Worm (Caenorhabditis elegans) whole organism, L4/young adult: ENCODE results near the gene C49F5.5.

ENCODE experiments used
- W03F9.2 ChIP-seq: fragments of 150-350 bp; optimal IDR thresholded peaks from 2 replicates; lab custom pipeline; 2014; ENCODE audit warnings: missing biosample characterization, missing genetic modification characterization
- dao-5 ChIP-seq: sonication (generic microtip); optimal IDR thresholded peaks from 2 replicates; lab custom pipeline; 2016; ENCODE audit warnings: missing genotype, missing genetic modification characterization, moderate library complexity, missing compliant biosample characterization
- him-1 ChIP-seq: sonication (generic microtip); optimal IDR thresholded peaks from 2 replicates; lab custom pipeline; 2016; ENCODE audit warnings: missing genotype, missing genetic modification reagents, missing genetic modification characterization, missing compliant biosample characterization

Gene C49F5.5

DNA sequence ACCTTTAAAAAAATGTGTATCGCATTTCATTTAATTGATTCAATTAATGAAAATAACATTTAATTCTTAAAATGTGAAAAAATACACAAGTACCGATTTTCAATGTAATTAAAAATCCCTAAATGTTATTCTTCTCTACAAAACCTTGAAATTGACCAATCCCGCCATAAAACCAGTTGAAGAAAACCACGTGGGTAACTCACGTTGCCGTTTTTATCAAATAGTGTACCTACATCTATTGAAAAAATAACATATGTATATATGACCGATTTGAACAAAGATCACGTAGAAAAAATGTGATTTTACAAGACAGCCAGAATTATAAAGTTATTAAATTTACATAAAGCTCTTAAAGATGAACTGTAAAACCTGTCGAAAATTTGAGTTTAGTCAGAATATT, 20.8 kb upstream of the C49F5.5 start:
- TF ChIP-seq dao-5 (no peak), him-1 (tag; lab: Kevin White, UChicago) (no peak), W03F9.2 (tag; lab: Kevin White, UChicago) (no peak)

DNA sequence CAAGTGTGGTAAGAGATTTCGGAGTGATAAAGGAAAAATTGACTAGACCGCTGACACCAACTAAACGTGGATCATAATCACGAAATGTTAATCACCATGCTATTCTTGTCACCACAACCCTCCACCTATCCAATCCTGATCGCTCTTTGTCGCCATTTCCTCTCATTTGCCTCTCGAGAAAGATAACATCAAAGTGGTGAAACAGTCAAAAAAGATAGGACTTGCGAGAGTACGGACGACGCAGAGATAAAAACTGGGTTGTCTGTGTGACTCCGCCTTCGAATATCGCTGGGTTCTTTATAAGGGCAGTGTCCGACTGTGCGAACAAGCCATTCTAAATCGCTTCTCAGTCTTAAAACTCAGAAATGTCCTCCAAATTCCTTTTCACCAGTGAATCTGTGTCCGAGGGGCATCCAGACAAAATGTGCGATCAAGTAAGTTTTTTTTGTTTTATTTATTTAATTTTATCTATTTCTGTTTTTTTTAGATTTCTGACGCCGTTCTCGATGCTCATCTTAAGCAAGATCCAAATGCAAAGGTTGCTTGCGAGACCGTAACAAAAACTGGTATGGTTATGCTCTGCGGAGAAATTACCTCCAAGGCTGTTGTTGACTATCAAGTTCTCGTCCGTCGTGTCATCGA, 20.2 kb upstream of the C49F5.5 start, which contains the start of gene sams-1:
Gene sams-1 (plus strand): TSS at position 300 of the 642 bp plus-strand sequence.
- no peak for TF ChIP-seq W03F9.2 (tag; lab: Kevin White, UChicago)
- no peak for TF ChIP-seq him-1 (tag; lab: Kevin White, UChicago)
- TF ChIP-seq dao-5, result no peak

DNA sequence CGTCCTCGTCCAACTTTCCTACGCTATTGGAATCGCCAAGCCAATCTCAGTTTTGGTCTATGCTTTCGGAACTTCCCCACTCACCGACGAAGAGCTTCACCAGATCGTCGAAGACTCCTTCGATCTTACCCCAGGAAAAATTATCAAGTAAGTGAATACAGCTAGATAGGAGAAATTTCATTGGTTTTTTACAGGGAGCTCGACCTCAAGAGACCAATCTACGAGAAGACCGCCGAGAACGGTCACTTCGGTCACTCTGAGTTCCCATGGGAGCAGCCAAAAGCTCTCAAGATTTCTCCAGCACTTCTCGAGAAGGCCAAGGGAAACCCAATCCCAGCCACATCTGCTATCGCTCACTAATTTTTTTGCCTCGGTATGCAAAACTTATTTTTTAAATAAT, 19.0 kb upstream of the C49F5.5 start:
- TF ChIP-seq him-1 (tag; lab: Kevin White, UChicago) (no peak), dao-5 (no peak), W03F9.2 (tag; lab: Kevin White, UChicago) (no peak)

DNA sequence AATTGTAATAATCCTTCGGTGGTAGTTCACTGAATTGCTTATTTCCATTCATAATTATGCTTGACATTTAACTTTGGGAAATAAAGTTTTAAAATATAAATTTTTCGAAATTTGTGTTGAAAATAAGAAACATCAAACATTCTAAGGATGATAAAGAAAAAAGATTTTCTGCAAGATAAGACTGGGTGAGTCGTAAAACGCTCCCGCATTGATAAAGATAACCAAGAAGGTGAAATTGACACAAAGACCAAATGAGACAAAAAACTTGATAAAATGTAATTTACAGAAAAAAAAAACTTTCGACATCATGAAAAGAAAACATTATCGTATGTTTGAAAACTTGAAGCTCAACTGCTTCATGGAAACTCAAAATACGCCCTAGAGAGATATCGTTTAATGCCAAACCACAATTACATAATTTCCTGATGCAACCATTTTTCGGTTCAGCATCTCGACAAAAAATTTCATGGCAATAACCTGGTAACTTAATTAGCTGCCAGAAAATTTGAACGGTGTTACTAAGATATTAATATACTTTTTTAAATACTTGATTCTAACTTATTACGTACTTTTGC, 17.9 kb upstream of the C49F5.5 start:
- TF ChIP-seq him-1 (tag; lab: Kevin White, UChicago), result no peak
- no peak for TF ChIP-seq W03F9.2 (tag; lab: Kevin White, UChicago)
- TF ChIP-seq dao-5, result no peak

DNA sequence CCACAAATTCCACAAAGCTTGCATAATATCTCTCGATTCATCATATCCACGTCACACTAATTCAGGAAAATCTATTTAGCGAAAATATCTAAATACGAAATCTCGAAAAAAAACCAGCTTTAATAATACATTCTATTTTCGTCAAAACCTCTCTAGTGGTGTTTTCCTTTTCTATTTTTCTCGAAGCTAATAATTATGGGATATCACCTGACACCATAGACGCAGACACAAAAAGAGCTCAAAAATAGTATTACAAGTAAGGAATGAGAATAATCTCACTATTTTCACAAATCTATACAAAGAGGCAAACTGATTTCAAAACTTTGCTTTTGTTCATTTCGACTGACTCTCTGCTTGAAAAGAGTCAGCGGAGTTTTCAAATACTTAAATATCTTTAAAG, 16.9 kb upstream of the C49F5.5 start:
- TF ChIP-seq him-1 (tag; lab: Kevin White, UChicago), result no peak
- TF ChIP-seq dao-5, result no peak
- no peak for TF ChIP-seq W03F9.2 (tag; lab: Kevin White, UChicago)

DNA sequence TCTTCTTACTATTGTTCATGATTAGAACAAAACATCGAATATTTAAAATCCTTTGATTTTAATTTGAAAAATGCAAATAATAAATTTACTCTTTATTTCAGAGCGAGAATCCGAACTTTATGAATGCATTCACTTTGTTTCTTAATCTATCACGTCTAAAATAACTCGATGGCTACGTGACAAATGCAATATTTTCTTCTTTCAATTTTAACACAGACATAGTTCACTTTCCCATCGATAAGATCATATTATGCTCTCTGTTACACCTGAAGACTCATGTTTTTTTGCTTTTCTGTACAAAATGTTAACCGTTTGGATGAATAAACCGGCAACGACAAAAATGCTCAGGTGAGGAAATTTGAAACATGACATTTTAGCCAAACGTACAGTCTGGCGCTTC, 16.4 kb upstream of the C49F5.5 start:
- no peak for TF ChIP-seq W03F9.2 (tag; lab: Kevin White, UChicago)
- no peak for TF ChIP-seq dao-5
- TF ChIP-seq him-1 (tag; lab: Kevin White, UChicago), result no peak

DNA sequence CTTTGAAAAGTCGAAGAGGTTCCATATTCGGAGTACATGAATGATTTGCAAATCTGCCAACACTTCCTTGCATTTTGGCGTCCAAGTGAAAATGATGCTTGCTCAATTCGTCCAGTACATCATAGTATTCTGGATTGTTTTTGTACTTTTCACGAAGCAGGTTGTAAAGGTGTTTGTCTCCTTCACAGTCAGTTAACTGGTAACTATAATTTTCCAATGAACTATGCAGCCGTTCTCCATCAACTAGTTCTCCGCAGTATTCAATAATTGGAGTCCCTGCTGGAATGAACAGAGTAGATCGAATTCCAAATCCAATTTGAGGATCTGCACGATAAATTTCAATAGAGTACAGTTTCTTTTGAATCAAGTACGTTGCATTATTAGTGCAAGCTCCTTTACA, 14.7 kb upstream of the C49F5.5 start:
- TF ChIP-seq him-1 (tag; lab: Kevin White, UChicago) (no peak), W03F9.2 (tag; lab: Kevin White, UChicago) (no peak), dao-5 (no peak)

DNA sequence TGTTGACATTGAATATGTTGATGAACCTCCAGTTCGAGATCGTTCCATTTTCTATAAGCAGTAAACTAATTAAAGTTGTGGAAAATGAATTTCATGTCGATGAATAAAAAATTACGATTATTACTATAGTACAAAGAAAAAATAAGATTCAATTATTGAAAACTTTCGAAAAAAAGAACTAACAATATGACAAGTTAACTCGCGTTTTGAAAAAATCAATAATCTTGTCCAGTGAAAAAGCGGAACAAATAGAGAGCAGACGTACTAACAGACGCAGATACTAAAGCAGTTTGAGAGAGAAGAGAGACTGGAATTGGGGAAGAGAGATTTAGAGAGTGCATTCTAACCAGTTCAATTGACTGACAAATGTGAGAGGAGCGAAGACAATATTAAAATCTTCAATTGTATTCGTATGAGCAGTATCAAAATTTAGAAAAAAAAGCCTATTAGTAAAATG, 11.3 kb upstream of the C49F5.5 start, which contains the start of gene set-6:
Gene set-6 (minus strand): TSS at position 51 of the 457 bp plus-strand sequence.
- TF ChIP-seq W03F9.2 (tag; lab: Kevin White, UChicago) (no peak), him-1 (tag; lab: Kevin White, UChicago) (no peak), dao-5 (no peak)

DNA sequence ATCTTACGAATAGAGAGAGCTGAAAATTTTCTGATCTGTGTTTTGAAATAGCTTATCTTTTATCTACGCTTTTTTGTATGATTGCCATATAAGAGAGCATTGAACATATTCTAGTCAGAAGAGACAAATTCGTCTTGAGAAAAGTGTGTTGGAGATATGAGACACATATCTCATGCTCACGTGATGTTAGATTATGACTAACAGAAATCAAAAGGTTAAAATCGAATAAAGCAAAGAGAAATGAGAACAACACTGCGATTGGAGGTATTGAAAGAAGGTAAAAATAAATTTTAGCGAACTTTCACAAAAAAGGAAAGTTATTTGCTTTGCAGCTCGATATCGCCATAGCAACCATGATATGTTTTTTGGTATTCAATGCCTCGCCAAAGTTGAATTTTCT, 3.9 kb upstream of the C49F5.5 start, which contains the start of gene nhr-167:
Gene nhr-167 (minus strand): TSS at position 21 of the 400 bp plus-strand sequence.
- TF ChIP-seq dao-5, result no peak
- TF ChIP-seq him-1 (tag; lab: Kevin White, UChicago), result no peak
- TF ChIP-seq W03F9.2 (tag; lab: Kevin White, UChicago), result no peak

DNA sequence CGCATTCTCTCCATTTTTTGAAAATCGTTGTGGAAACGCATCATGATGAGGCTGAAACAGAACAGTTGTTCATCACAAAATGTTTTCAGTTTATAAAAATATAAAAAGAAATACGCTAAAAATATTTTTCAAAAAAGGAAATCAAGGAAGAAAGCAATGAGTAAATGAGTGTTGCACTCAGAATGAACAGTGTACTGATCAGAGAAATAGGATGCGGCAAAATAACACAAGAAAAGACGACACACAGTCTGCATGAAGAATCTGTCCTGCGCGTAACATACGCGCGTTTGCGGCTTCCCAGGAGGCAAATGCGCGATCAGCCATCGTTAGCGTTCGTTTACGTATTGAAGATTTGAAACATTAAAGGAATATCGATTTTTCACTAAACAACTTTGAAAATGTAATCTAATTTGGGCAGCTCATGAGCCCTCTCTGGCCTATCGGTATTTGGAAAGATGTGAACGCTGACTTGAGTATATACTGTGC, 2.4 kb upstream of the C49F5.5 start, which contains the start of gene C49F5.3:
Gene C49F5.3 (minus strand): TSS at position 51 of the 486 bp plus-strand sequence.
- TF ChIP-seq him-1 (tag; lab: Kevin White, UChicago), result no peak
- no peak for TF ChIP-seq W03F9.2 (tag; lab: Kevin White, UChicago)
- TF ChIP-seq dao-5, result no peak

DNA sequence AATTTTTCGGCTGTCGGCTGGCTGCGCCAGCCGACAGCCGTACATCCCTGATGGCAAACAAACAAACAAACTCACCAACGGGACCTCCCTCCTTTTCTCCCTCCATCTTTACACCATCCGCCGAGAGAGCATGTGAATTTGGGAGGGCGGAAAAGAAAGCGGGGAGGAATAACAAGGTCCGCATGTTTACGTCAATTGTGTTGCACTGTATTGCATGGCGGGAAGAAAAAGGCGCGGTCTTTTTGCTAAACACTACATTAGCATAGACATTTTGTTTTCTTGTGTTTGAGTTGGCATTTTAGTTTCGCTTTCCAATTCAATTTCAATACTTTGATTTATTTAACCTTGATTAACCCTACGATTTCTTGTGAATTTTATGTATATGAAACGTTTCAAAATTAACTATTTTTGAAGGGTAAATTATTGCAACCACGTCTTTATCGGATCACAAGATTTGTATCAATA, 1.9 kb downstream of the C49F5.5 start, which contains the start of gene C49F5.6:
Gene C49F5.6 (plus strand): TSS at position 415 of the 465 bp plus-strand sequence.
- TF ChIP-seq W03F9.2 (tag; lab: Kevin White, UChicago) (no peak), dao-5 (no peak), him-1 (tag; lab: Kevin White, UChicago) (no peak)

DNA sequence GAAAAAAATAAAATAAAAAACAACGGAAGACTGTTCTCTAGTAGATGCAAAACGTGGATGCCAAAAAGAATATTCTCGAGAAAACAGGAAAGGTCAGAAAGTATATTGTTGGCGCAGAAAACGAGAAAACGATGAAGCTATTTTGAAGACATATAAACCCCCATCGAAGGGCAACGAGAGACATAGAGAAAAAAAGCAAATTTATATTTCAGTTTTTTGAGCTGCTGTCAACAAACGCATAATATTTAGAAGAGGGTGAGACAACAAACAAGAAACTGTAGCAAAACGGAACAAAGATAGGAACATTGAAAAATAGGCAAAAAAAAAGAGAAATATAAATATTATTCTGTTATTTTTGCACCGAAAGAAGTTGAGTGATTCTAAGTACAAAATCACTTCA, 6.3 kb downstream of the C49F5.5 start:
- no peak for TF ChIP-seq him-1 (tag; lab: Kevin White, UChicago)
- TF ChIP-seq dao-5, result no peak
- no peak for TF ChIP-seq W03F9.2 (tag; lab: Kevin White, UChicago)

DNA sequence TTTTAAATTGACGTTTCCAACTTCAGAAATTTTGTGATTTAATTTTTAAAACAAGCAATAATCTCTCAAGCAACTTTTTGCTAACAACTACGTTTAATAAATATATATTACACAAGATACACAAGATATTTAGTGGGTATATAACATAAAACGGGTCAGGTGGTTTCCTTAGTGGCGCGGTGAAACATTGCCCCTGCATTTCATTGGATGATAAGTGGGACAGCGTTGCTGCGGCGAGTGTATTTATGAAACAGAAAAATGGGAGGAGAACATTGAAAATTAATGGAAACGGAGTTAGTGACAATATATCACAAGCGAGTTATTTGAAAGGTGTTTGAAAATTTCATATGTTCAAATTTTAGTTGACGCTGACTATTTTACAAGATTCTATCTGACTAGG, 6.8 kb downstream of the C49F5.5 start:
- no peak for TF ChIP-seq W03F9.2 (tag; lab: Kevin White, UChicago)
- TF ChIP-seq dao-5, result no peak

DNA sequence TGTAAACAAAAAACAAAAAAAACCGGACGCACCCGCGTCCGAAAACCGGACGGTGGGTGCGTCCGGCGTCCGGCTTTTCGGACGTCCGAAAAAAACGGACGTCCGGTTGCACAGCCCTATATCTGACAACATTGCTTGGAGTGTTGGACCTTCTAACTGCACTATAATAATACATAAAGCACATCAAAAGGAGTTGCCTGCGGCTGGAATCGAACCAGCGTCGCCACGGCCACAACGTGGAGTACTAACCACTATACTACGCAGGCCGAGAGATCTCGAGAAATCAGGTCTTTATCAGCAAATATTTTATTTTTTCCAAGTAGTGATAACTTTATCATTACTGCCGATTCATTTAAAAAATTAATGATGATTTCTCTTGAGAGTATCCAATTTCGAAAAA, 7.3 kb downstream of the C49F5.5 start:
- TF ChIP-seq dao-5, result no peak
- TF ChIP-seq W03F9.2 (tag; lab: Kevin White, UChicago), result no peak
- TF ChIP-seq him-1 (tag; lab: Kevin White, UChicago), result no peak
